Worm (Caenorhabditis elegans): ENCODE results near the gene sptl-2.

Gene sptl-2

ce11 chrV:8031121-8031520 lies 14.1 kb downstream of the sptl-2 start, which contains the start of gene vars-1:
Gene vars-1, plus strand, starts transcription at chrV:8031411.
- TF ChIP-seq lsy-27 (tag; optimal IDR thresholded peaks at IDR 0.05; ENCODE audit: borderline replicate concordance, insufficient read depth) (no peak), xnd-1 (tag; optimal IDR thresholded peaks at IDR 0.05) (peak; percentile 46), attf-3 (GFP tag; conservative IDR thresholded peaks at IDR 0.05) (no peak), tlf-1 (GFP tag; optimal IDR thresholded peaks at IDR 0.05) (peak; percentile 51), hmg-1.2 (GFP tag; IDR thresholded peaks at IDR 0.05) (no peak), ceh-100 (GFP tag; IDR thresholded peaks at IDR 0.05) (no peak), ccch-3 (GFP tag; optimal IDR thresholded peaks at IDR 0.05) (no peak), Y95B8A.8 (GFP tag; IDR thresholded peaks at IDR 0.05) (0 out of 2 replicates have a peak, but pooled peaks have one; percentile 16), pha-4 (tag; optimal IDR thresholded peaks at IDR 0.05) (no peak), K11D2.4 (GFP tag; IDR thresholded peaks at IDR 0.05) (no peak), ceh-27 (GFP tag; optimal IDR thresholded peaks at IDR 0.05) (no peak), ztf-22 (GFP tag; optimal IDR thresholded peaks at IDR 0.05) (no peak), B0035.1 (tag; optimal IDR thresholded peaks at IDR 0.05) (no peak), ets-4 (GFP tag; optimal IDR thresholded peaks at IDR 0.05) (no peak), B0261.1 (tag; optimal IDR thresholded peaks at IDR 0.05) (no peak), F10E7.11 (tag; optimal IDR thresholded peaks at IDR 0.05) (no peak), rpc-1 (optimal IDR thresholded peaks at IDR 0.05) (no peak), rpc-1 (tag; optimal IDR thresholded peaks at IDR 0.05) (no peak), lir-1 (GFP tag; conservative IDR thresholded peaks at IDR 0.05) (no peak), sdz-38 (tag; optimal IDR thresholded peaks at IDR 0.05) (no peak), aptf-3 (GFP tag; IDR thresholded peaks at IDR 0.05) (no peak), F33H1.4 (GFP tag; IDR thresholded peaks at IDR 0.05) (peak; percentile 35; the same call in 1 of the 2 replicates), unc-130 (GFP tag; optimal IDR thresholded peaks at IDR 0.05) (no peak), mes-4 (tag; optimal IDR thresholded peaks at IDR 0.05) (no peak), Y67H2A.10 (GFP tag; conservative IDR thresholded peaks at IDR 0.05) (no peak), madf-3 (GFP tag; IDR thresholded peaks at IDR 0.05) (0 out of 2 replicates have a peak, but pooled peaks have one; percentile 3), madf-6 (GFP tag; IDR thresholded peaks at IDR 0.05) (peak; percentile 58), F37B4.10 (GFP tag; IDR thresholded peaks at IDR 0.05) (no peak), C17E4.6 (GFP tag; IDR thresholded peaks at IDR 0.05) (no peak), efl-1 (GFP tag; optimal IDR thresholded peaks at IDR 0.05) (peak; percentile 69), let-607 (tag; optimal IDR thresholded peaks at IDR 0.05) (no peak), T26A5.8 (tag; optimal IDR thresholded peaks at IDR 0.05) (no peak), let-526 (GFP tag; IDR thresholded peaks at IDR 0.05) (no peak), chd-7 (tag; optimal IDR thresholded peaks at IDR 0.05) (no peak), tbp1 (GFP tag; optimal IDR thresholded peaks at IDR 0.05) (peak; percentile 6), hlh-12 (tag; optimal IDR thresholded peaks at IDR 0.05) (no peak), ztf-25 (GFP tag; IDR thresholded peaks at IDR 0.05) (no peak), nhr-80 (tag; optimal IDR thresholded peaks at IDR 0.05) (no peak), nhr-90 (tag; optimal IDR thresholded peaks at IDR 0.05) (no peak), F55B11.4 (tag; optimal IDR thresholded peaks at IDR 0.05; ENCODE audit: borderline replicate concordance, insufficient read depth) (no peak), dpl-1 (GFP tag; optimal IDR thresholded peaks at IDR 0.05) (peak; percentile 42), dox-1 (GFP tag; IDR thresholded peaks at IDR 0.05) (no peak), mcd-1 (GFP tag; IDR thresholded peaks at IDR 0.05) (peak; percentile 90), lin-54 (GFP tag; optimal IDR thresholded peaks at IDR 0.05) (peak; percentile 88), zfh-2 (GFP tag; conservative IDR thresholded peaks at IDR 0.05) (no peak), dpff-1 (tag; optimal IDR thresholded peaks at IDR 0.05) (no peak), cebp-2 (GFP tag; IDR thresholded peaks at IDR 0.05) (no peak), ZK185.1 (tag; optimal IDR thresholded peaks at IDR 0.05; ENCODE audit: poor library complexity, severe bottlenecking) (no peak), ekl-4 (GFP tag; IDR thresholded peaks at IDR 0.05) (0 out of 2 replicates have a peak, but pooled peaks have one; percentile 47), F39B2.1 (GFP tag; IDR thresholded peaks at IDR 0.05) (no peak)
